Fruit fly (Drosophila melanogaster) whole organism, embryonic: ENCODE results near the gene Sbf.

ENCODE experiments used
- Awh ChIP-seq: fragments of 200-800 bp; sonication (Bioruptor generic); IDR thresholded peaks from 2 replicates; pipeline ENCODE4, ENCODE4 v1.3.6; 2022; ENCODE audit warnings: missing biosample characterization, missing genetic modification characterization
- B-H1 ChIP-seq: fragments of 200-800 bp; sonication (Bioruptor generic); IDR thresholded peaks from 3 replicates; pipeline ENCODE4 v1.3.6; 2022; ENCODE audit warnings: missing biosample characterization, missing genetic modification characterization
- Bgb ChIP-seq: fragments of 200-800 bp; sonication (Bioruptor generic); IDR thresholded peaks from 2 replicates; pipeline ENCODE4 v1.3.6; 2022; ENCODE audit warnings: missing biosample characterization, missing genetic modification characterization; ENCODE audit not compliant: partially characterized antibody
- C15 ChIP-seq: fragments of 200-800 bp; sonication (Bioruptor generic); IDR thresholded peaks from 3 replicates; pipeline ENCODE4 v1.3.6; 2022; ENCODE audit warnings: missing biosample characterization, missing genetic modification characterization
- CG10147 ChIP-seq: fragments of 200-800 bp; sonication (Bioruptor generic); optimal IDR thresholded peaks from 2 replicates; lab custom pipeline; 2019; ENCODE audit warnings: missing biosample characterization, mild to moderate bottlenecking, missing genetic modification characterization, moderate library complexity
- CG10274 ChIP-seq: fragments of 200-800 bp; sonication (Bioruptor generic); optimal IDR thresholded peaks from 3 replicates; lab custom pipeline; 2017; ENCODE audit warnings: missing biosample characterization, mild to moderate bottlenecking, missing genetic modification characterization
- CG10959 ChIP-seq: fragments of 200-800 bp; sonication (Bioruptor generic); IDR thresholded peaks from 2 replicates; pipeline ENCODE4 v1.3.6; 2022; ENCODE audit warnings: missing biosample characterization, missing genetic modification characterization
- CG10979 ChIP-seq: fragments of 200-800 bp; sonication (Bioruptor generic); optimal IDR thresholded peaks from 2 replicates; lab custom pipeline; 2018; ENCODE audit warnings: missing biosample characterization, mild to moderate bottlenecking, missing genetic modification characterization, moderate library complexity
- CG12659 ChIP-seq: fragments of 200-800 bp; sonication (Bioruptor generic); optimal IDR thresholded peaks from 3 replicates; lab custom pipeline; 2017; ENCODE audit warnings: mild to moderate bottlenecking, missing biosample characterization, missing genetic modification reagents, missing genetic modification characterization
- CG12744 ChIP-seq: fragments of 200-800 bp; sonication (Bioruptor generic); optimal IDR thresholded peaks from 2 replicates; lab custom pipeline; 2016; ENCODE audit warnings: missing biosample characterization, missing genetic modification characterization
- CG13287 ChIP-seq: fragments of 200-800 bp; sonication (Bioruptor generic); IDR thresholded peaks from 2 replicates; pipeline ENCODE4 v1.3.6; 2022; ENCODE audit warnings: missing biosample characterization, missing genetic modification characterization; ENCODE audit not compliant: partially characterized antibody
- CG17186 ChIP-seq: fragments of 200-800 bp; sonication (Bioruptor generic); optimal IDR thresholded peaks from 3 replicates; lab custom pipeline; 2017; ENCODE audit warnings: missing biosample characterization, missing genetic modification reagents, missing genetic modification characterization
- CG17612 ChIP-seq: fragments of 200-800 bp; sonication (Bioruptor generic); IDR thresholded peaks from 2 replicates; pipeline ENCODE4 v1.3.6; 2022; ENCODE audit warnings: missing biosample characterization, missing genetic modification characterization
- CG17829 ChIP-seq: fragments of 200-800 bp; optimal IDR thresholded peaks from 2 replicates; lab custom pipeline; 2019; ENCODE audit warnings: missing biosample characterization, mild to moderate bottlenecking, missing genetic modification characterization, moderate library complexity
- CG2116 ChIP-seq: fragments of 200-800 bp; sonication (Bioruptor generic); optimal IDR thresholded peaks from 3 replicates; lab custom pipeline; 2018; ENCODE audit warnings: missing biosample characterization, mild to moderate bottlenecking, missing genetic modification characterization
- CG2129 ChIP-seq: fragments of 200-800 bp; sonication (Bioruptor generic); IDR thresholded peaks from 2 replicates; pipeline ENCODE4 v1.3.6; 2022; ENCODE audit warnings: missing biosample characterization, missing genetic modification characterization; ENCODE audit not compliant: partially characterized antibody
- CG2712 ChIP-seq: fragments of 200-800 bp; optimal IDR thresholded peaks from 3 replicates; lab custom pipeline; 2019; ENCODE audit warnings: missing biosample characterization, mild to moderate bottlenecking, missing genetic modification characterization, moderate library complexity
- CG31365 ChIP-seq: fragments of 200-800 bp; sonication (Bioruptor generic); optimal IDR thresholded peaks from 2 replicates; lab custom pipeline; 2018; ENCODE audit warnings: missing biosample characterization, mild to moderate bottlenecking, missing genetic modification characterization
- CG3163 ChIP-seq: fragments of 200-800 bp; sonication (Bioruptor generic); optimal IDR thresholded peaks from 3 replicates; lab custom pipeline; 2016; ENCODE audit warnings: missing biosample characterization, missing genetic modification characterization
- CG6791 ChIP-seq: fragments of 200-800 bp; sonication (Bioruptor generic); IDR thresholded peaks from 3 replicates; pipeline ENCODE4 v1.3.6; 2022; ENCODE audit warnings: missing biosample characterization, missing genetic modification characterization; ENCODE audit not compliant: partially characterized antibody
- CkIIα-i1 ChIP-seq: fragments of 200-800 bp; sonication (Bioruptor generic); IDR thresholded peaks from 2 replicates; pipeline ENCODE4 v1.3.6; 2022; ENCODE audit warnings: missing biosample characterization, missing genetic modification characterization
- Doc3 ChIP-seq: fragments of 200-800 bp; sonication (Bioruptor generic); IDR thresholded peaks from 3 replicates; pipeline ENCODE4 v1.3.6; 2022; ENCODE audit warnings: missing biosample characterization, missing genetic modification characterization; ENCODE audit not compliant: partially characterized antibody
- Dref ChIP-seq: fragments of 200-800 bp; sonication (Bioruptor generic); IDR thresholded peaks from 2 replicates; pipeline ENCODE4 v1.3.6; 2022; ENCODE audit warnings: missing biosample characterization, missing genetic modification characterization
- E2f1 ChIP-seq: fragments of 200-800 bp; sonication (Bioruptor generic); IDR thresholded peaks from 2 replicates; pipeline ENCODE4 v1.3.6; 2022; ENCODE audit warnings: missing biosample characterization, missing genetic modification characterization
- HLH4C ChIP-seq: fragments of 200-800 bp; sonication (Bioruptor generic); IDR thresholded peaks from 3 replicates; pipeline ENCODE4 v1.3.6; 2022; ENCODE audit warnings: missing biosample characterization, missing genetic modification characterization; ENCODE audit not compliant: partially characterized antibody
- Hr78 ChIP-seq, 2 experiments: fragments of 200-800 bp in 1 of 2; fragments of >200 bp in 1 of 2; sonication (Bioruptor generic) in 1 of 2; optimal IDR thresholded peaks; 2 replicates each; lab custom pipeline; 2017 to 2019; ENCODE audit warnings: missing biosample characterization in 2 of 2, missing genetic modification characterization in 2 of 2, mild to moderate bottlenecking in 1 of 2, moderate library complexity in 1 of 2
- Myb ChIP-seq: fragments of 200-800 bp; sonication (Bioruptor generic); optimal IDR thresholded peaks from 2 replicates; lab custom pipeline; 2016; ENCODE audit warnings: missing biosample characterization, missing genetic modification characterization
- Rfx ChIP-seq: fragments of 200-800 bp; sonication (Bioruptor generic); IDR thresholded peaks from 2 replicates; pipeline ENCODE4 v1.3.6; 2022; ENCODE audit warnings: missing biosample characterization, missing genetic modification characterization
- Sox100B ChIP-seq: fragments of 200-800 bp; sonication (Bioruptor generic); optimal IDR thresholded peaks from 3 replicates; lab custom pipeline; 2018; ENCODE audit warnings: missing biosample characterization, mild to moderate bottlenecking, missing genetic modification characterization
- Stat92E ChIP-seq, 3 experiments: fragments of >200 bp in 2 of 3; fragments of 200-800 bp in 1 of 3; sonication (Bioruptor generic) in 1 of 3; optimal IDR thresholded peaks; 2 replicates each; lab custom pipeline; 2017 to 2019; ENCODE audit warnings: missing biosample characterization in 3 of 3, missing genetic modification characterization in 3 of 3, mild to moderate bottlenecking in 1 of 3, moderate library complexity in 1 of 3
- ato ChIP-seq: fragments of 200-800 bp; sonication (Bioruptor generic); IDR thresholded peaks from 2 replicates; pipeline ENCODE4 v1.3.6; 2022; ENCODE audit warnings: missing biosample characterization, missing genetic modification characterization; ENCODE audit not compliant: partially characterized antibody
- bab2 ChIP-seq: fragments of 200-800 bp; sonication (Bioruptor generic); optimal IDR thresholded peaks from 2 replicates; lab custom pipeline; 2016; ENCODE audit warnings: missing biosample characterization, missing genetic modification characterization
- corto ChIP-seq: fragments of 200-800 bp; sonication (Bioruptor generic); optimal IDR thresholded peaks from 2 replicates; lab custom pipeline; 2016; ENCODE audit warnings: missing biosample characterization, mild to moderate bottlenecking, missing genetic modification characterization, moderate library complexity
- croc ChIP-seq: fragments of 200-800 bp; sonication (Bioruptor generic); conservative IDR thresholded peaks from 3 replicates; pipeline ENCODE4 v1.3.6; 2022; ENCODE audit warnings: missing biosample characterization, missing genetic modification characterization
- crp ChIP-seq, 2 experiments: fragments of 200-800 bp; sonication (Bioruptor generic); optimal IDR thresholded peaks; 2 replicates in 1 of 2; 3 replicates in 1 of 2; lab custom pipeline; 2017; ENCODE audit warnings: missing biosample characterization in 2 of 2, missing genetic modification characterization in 2 of 2, mild to moderate bottlenecking in 1 of 2, moderate library complexity in 1 of 2
- fu2 ChIP-seq: fragments of 200-800 bp; sonication (Bioruptor generic); optimal IDR thresholded peaks from 2 replicates; lab custom pipeline; 2016; ENCODE audit warnings: missing biosample characterization, missing genetic modification characterization
- gsb-n ChIP-seq: fragments of 200-800 bp; sonication (Bioruptor generic); optimal IDR thresholded peaks from 3 replicates; lab custom pipeline; 2018; ENCODE audit warnings: missing biosample characterization, mild to moderate bottlenecking, missing genetic modification characterization
- her ChIP-seq: fragments of 200-800 bp; sonication (Bioruptor generic); optimal IDR thresholded peaks from 2 replicates; lab custom pipeline; 2016; ENCODE audit warnings: missing biosample characterization, missing genetic modification characterization
- jigr1 ChIP-seq: fragments of 200-800 bp; sonication (Bioruptor generic); IDR thresholded peaks from 3 replicates; pipeline ENCODE4 v1.3.6; 2022; ENCODE audit warnings: missing biosample characterization, missing genetic modification characterization
- kay ChIP-seq: fragments of 200-800 bp; sonication (Bioruptor generic); optimal IDR thresholded peaks from 2 replicates; lab custom pipeline; 2016; ENCODE audit warnings: missing biosample characterization, missing genetic modification characterization
- knrl ChIP-seq: fragments of 200-800 bp; sonication (Bioruptor generic); IDR thresholded peaks from 3 replicates; pipeline ENCODE4 v1.3.6; 2022; ENCODE audit warnings: missing biosample characterization, missing genetic modification characterization; ENCODE audit not compliant: partially characterized antibody
- lmd ChIP-seq: fragments of 200-800 bp; sonication (Bioruptor generic); IDR thresholded peaks from 2 replicates; pipeline ENCODE4 v1.3.6; 2022; ENCODE audit warnings: missing biosample characterization, missing genetic modification characterization
- mld ChIP-seq: fragments of 200-800 bp; sonication (Bioruptor generic); IDR thresholded peaks from 3 replicates; pipeline ENCODE4 v1.3.6; 2022; ENCODE audit warnings: missing biosample characterization, missing genetic modification characterization; ENCODE audit not compliant: partially characterized antibody
- nau ChIP-seq: fragments of 200-800 bp; sonication (Bioruptor generic); optimal IDR thresholded peaks from 3 replicates; lab custom pipeline; 2017; ENCODE audit warnings: missing biosample characterization, mild to moderate bottlenecking, missing genetic modification characterization, missing genetic modification reagents
- phol ChIP-seq: fragments of 200-800 bp; sonication (Bioruptor generic); optimal IDR thresholded peaks from 3 replicates; lab custom pipeline; 2018; ENCODE audit warnings: missing biosample characterization, mild to moderate bottlenecking, missing genetic modification characterization, moderate library complexity
- repo ChIP-seq: fragments of 200-800 bp; sonication (Bioruptor generic); optimal IDR thresholded peaks from 2 replicates; lab custom pipeline; 2016; ENCODE audit warnings: missing biosample characterization, missing genetic modification characterization
- shn ChIP-seq: fragments of 200-800 bp; sonication (Bioruptor generic); optimal IDR thresholded peaks from 3 replicates; lab custom pipeline; 2016; ENCODE audit warnings: missing biosample characterization, missing genetic modification characterization
- sima ChIP-seq: fragments of 200-800 bp; sonication (Bioruptor generic); optimal IDR thresholded peaks from 2 replicates; lab custom pipeline; 2016; ENCODE audit warnings: missing biosample characterization, missing genetic modification characterization
- stwl ChIP-seq: fragments of 200-800 bp; sonication (Bioruptor generic); optimal IDR thresholded peaks from 3 replicates; lab custom pipeline; 2018; ENCODE audit warnings: missing biosample characterization, mild to moderate bottlenecking, missing genetic modification characterization, moderate library complexity
- tio ChIP-seq: fragments of 200-800 bp; sonication (Bioruptor generic); optimal IDR thresholded peaks from 2 replicates; lab custom pipeline; 2017; ENCODE audit warnings: missing biosample characterization, missing genetic modification characterization, inconsistent platforms

The Sbf gene

dm6 chr3R:11822266-11822665, 25.5 kb upstream of the Sbf start, which contains the start of gene Kyat:
Kyat (minus strand) TSS chr3R:11822493.
- no peak for TF ChIP-seq corto (GFP tag; lab: Kevin White, UChicago)
- no peak for TF ChIP-seq C15 (GFP tag; lab: Robert Waterston, UW)
- TF ChIP-seq CG17612 (GFP tag; lab: Robert Waterston, UW) = no peak
- no peak for TF ChIP-seq croc (GFP tag; lab: Robert Waterston, UW)
- TF ChIP-seq knrl (GFP tag; lab: Robert Waterston, UW) = peak; percentile 95
- TF ChIP-seq CG6791 (GFP tag; lab: Robert Waterston, UW) = peak; percentile 98
- TF ChIP-seq stwl (tag; lab: Kevin White, UChicago) = peak; percentile 81
- TF ChIP-seq Awh = no peak
- peak; percentile 59 for TF ChIP-seq CG12659 (GFP tag; lab: Kevin White, UChicago)
- TF ChIP-seq Dref (GFP tag; lab: Robert Waterston, UW) = peak; percentile 99
- TF ChIP-seq CG31365 (tag; lab: Kevin White, UChicago) = no peak
- TF ChIP-seq HLH4C (GFP tag; lab: Robert Waterston, UW) = peak; percentile 97
- TF ChIP-seq CG10147 (GFP tag; lab: Kevin White, UChicago) = no peak
- TF ChIP-seq CG2129 (GFP tag; lab: Robert Waterston, UW) = peak; percentile 91
- TF ChIP-seq CG10959 = no peak
- no peak for TF ChIP-seq her (GFP tag; lab: Kevin White, UChicago)
- no peak for TF ChIP-seq E2f1 (GFP tag; lab: Robert Waterston, UW)
- TF ChIP-seq CG12744 = no peak
- no peak for TF ChIP-seq B-H1
- TF ChIP-seq CG2116 (GFP tag; lab: Kevin White, UChicago) = peak; percentile 93
- TF ChIP-seq sima (GFP tag; lab: Kevin White, UChicago) = no peak
- TF ChIP-seq jigr1 (GFP tag; lab: Robert Waterston, UW) = no peak
- no peak for TF ChIP-seq bab2 (GFP tag; lab: Kevin White, UChicago)
- peak; percentile 43 for TF ChIP-seq CG17829 (tag; lab: Kevin White, UChicago)
- TF ChIP-seq ato = peak; percentile 95
- TF ChIP-seq crp (GFP tag; optimal IDR thresholded peaks at IDR 0.05; lab: Kevin White, UChicago) = peak in 1 of 2 experiments; percentile 55
- TF ChIP-seq phol (tag; lab: Kevin White, UChicago) = peak; percentile 30
- no peak for TF ChIP-seq CG10979 (tag; lab: Kevin White, UChicago)
- no peak for TF ChIP-seq repo
- TF ChIP-seq CG13287 (GFP tag; lab: Robert Waterston, UW) = peak; percentile 99
- peak; percentile 54 for TF ChIP-seq CG10274 (GFP tag; lab: Kevin White, UChicago)
- TF ChIP-seq Myb (GFP tag; lab: Kevin White, UChicago) = peak; percentile 62
- peak in 1 of 3 experiments; percentile 29 for TF ChIP-seq Stat92E (GFP tag; optimal IDR thresholded peaks at IDR 0.05; lab: Kevin White, UChicago)
- TF ChIP-seq Bgb = peak; percentile 99
- no peak for TF ChIP-seq lmd (GFP tag; lab: Robert Waterston, UW)
- TF ChIP-seq kay (GFP tag; lab: Kevin White, UChicago) = no peak
- no peak for TF ChIP-seq shn
- no peak for TF ChIP-seq CkIIα-i1
- TF ChIP-seq Doc3 (GFP tag; lab: Robert Waterston, UW) = peak; percentile 98
- peak; percentile 14; the same call in 1 of the 2 replicates for TF ChIP-seq Rfx (GFP tag; lab: Robert Waterston, UW)
- TF ChIP-seq Sox100B (GFP tag; lab: Kevin White, UChicago) = no peak
- no peak for TF ChIP-seq gsb-n (tag; lab: Kevin White, UChicago)
- TF ChIP-seq fu2 = no peak
- TF ChIP-seq CG2712 (tag; lab: Kevin White, UChicago) = peak; percentile 42
- TF ChIP-seq CG3163 (GFP tag; lab: Kevin White, UChicago) = no peak
- TF ChIP-seq nau (GFP tag; lab: Kevin White, UChicago) = no peak
- TF ChIP-seq tio (GFP tag; lab: Kevin White, UChicago) = no peak
- peak; percentile 4 for TF ChIP-seq CG17186 (GFP tag; lab: Kevin White, UChicago)
- TF ChIP-seq Hr78 (GFP tag; optimal IDR thresholded peaks at IDR 0.05; lab: Kevin White, UChicago) = peak in 1 of 2 experiments; percentile 73
- peak; percentile 94 for TF ChIP-seq mld (GFP tag; lab: Robert Waterston, UW)
